Worm (Caenorhabditis elegans): Measurements from ENCODE around the gene gly-14.

DNA sequence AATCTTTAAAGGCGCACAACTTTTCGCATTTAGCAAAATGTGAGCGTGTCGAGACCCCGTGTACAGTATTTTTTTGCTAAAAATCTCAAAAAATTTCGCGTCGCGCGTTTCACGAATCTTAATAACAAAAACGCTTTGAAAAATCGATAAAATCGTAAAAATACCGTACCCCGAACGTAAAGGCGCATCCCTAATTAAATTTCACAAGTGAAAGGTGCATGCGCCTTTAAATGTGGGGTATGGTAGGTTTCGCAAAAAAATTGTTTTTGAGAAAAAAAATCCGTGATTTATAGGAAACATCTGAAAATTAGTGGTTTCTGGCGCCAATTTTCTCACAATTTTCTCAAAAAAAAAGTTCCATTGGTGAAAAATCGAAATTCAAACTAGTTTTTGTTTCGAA lies 41.1 kb upstream of the gly-14 start:
- TF ChIP-seq mml-1 (tag; optimal IDR thresholded peaks at IDR 0.05), result no peak
- no peak for TF ChIP-seq lin-15B (tag; optimal IDR thresholded peaks at IDR 0.05)
- no peak for TF ChIP-seq lin-39 (tag; optimal IDR thresholded peaks at IDR 0.05)
- no peak for TF ChIP-seq zag-1 (tag; optimal IDR thresholded peaks at IDR 0.05)
- no peak for TF ChIP-seq fos-1 (tag; optimal IDR thresholded peaks at IDR 0.05)
- no peak for TF ChIP-seq fkh-2 (tag; optimal IDR thresholded peaks at IDR 0.05)
- no peak for TF ChIP-seq nhr-28 (tag; optimal IDR thresholded peaks at IDR 0.05)
- no peak for TF ChIP-seq nhr-12 (tag; optimal IDR thresholded peaks at IDR 0.05)
